Worm (Caenorhabditis elegans) whole organism, L3 larva: ENCODE measurements around the gene rpb-4.

Experiments used
- R02D3.7 ChIP-seq: fragments of 150-350 bp; optimal IDR thresholded peaks from 2 replicates; lab custom pipeline; 2014; ENCODE audit warnings: missing biosample characterization, missing genetic modification characterization
- ZK546.5 ChIP-seq: sonication (generic microtip); optimal IDR thresholded peaks from 2 replicates; lab custom pipeline; 2017; ENCODE audit warnings: missing biosample characterization, missing genetic modification characterization
- ama-1 ChIP-seq: fragments of 150-350 bp; optimal IDR thresholded peaks from 2 replicates; lab custom pipeline; 2018
- ceh-16 ChIP-seq: sonication (generic microtip); optimal IDR thresholded peaks from 2 replicates; lab custom pipeline; 2017; ENCODE audit warnings: missing biosample characterization, missing genetic modification characterization
- ceh-28 ChIP-seq: fragments of 150-350 bp; optimal IDR thresholded peaks from 2 replicates; lab custom pipeline; 2014; ENCODE audit warnings: missing biosample characterization, missing genetic modification reagents, missing genetic modification characterization
- ceh-9 ChIP-seq: sonication (generic microtip); optimal IDR thresholded peaks from 2 replicates; lab custom pipeline; 2018; ENCODE audit warnings: missing biosample characterization, missing genetic modification characterization
- egl-27 ChIP-seq: sonication (generic microtip); optimal IDR thresholded peaks from 4 replicates; lab custom pipeline; 2017; ENCODE audit warnings: missing biosample characterization, missing genetic modification reagents, missing genetic modification characterization
- egl-5 ChIP-seq: fragments of 150-350 bp; optimal IDR thresholded peaks from 2 replicates; lab custom pipeline; 2017; ENCODE audit warnings: missing biosample characterization, missing genetic modification reagents, missing genetic modification characterization, inconsistent platforms
- elt-1 ChIP-seq: fragments of 150-350 bp; optimal IDR thresholded peaks from 2 replicates; lab custom pipeline; 2014; ENCODE audit warnings: missing biosample characterization, missing genetic modification characterization
- elt-2 ChIP-seq: sonication (generic microtip); optimal IDR thresholded peaks from 2 replicates; lab custom pipeline; 2016; ENCODE audit warnings: missing genetic modification reagents, mild to moderate bottlenecking, missing genetic modification characterization, missing compliant biosample characterization
- eor-1 ChIP-seq, 2 experiments: fragments of 150-350 bp; optimal IDR thresholded peaks; 2 replicates each; lab custom pipeline; 2014 to 2018; ENCODE audit warnings: missing biosample characterization in 2 of 2, missing genetic modification characterization in 2 of 2
- fkh-10 ChIP-seq: sonication (generic microtip); optimal IDR thresholded peaks from 2 replicates; lab custom pipeline; 2017; ENCODE audit warnings: missing biosample characterization, missing genetic modification reagents, missing genetic modification characterization
- fos-1 ChIP-seq: fragments of 150-350 bp; optimal IDR thresholded peaks from 2 replicates; lab custom pipeline; 2014; ENCODE audit warnings: missing biosample characterization, missing genetic modification characterization
- hmg-11 ChIP-seq: sonication (generic microtip); optimal IDR thresholded peaks from 2 replicates; lab custom pipeline; 2016; ENCODE audit warnings: missing genetic modification characterization, missing compliant biosample characterization
- jun-1 ChIP-seq: fragments of 150-350 bp; optimal IDR thresholded peaks from 2 replicates; lab custom pipeline; 2014; ENCODE audit warnings: missing biosample characterization, missing genetic modification reagents, missing genetic modification characterization
- lin-15B ChIP-seq: fragments of 150-350 bp; optimal IDR thresholded peaks from 2 replicates; lab custom pipeline; 2014; ENCODE audit warnings: missing biosample characterization, missing genetic modification characterization
- lin-39 ChIP-seq: fragments of 150-350 bp; optimal IDR thresholded peaks from 2 replicates; lab custom pipeline; 2018; ENCODE audit warnings: missing biosample characterization, missing genetic modification reagents, missing genetic modification characterization
- mdl-1 ChIP-seq: fragments of 150-350 bp; optimal IDR thresholded peaks from 2 replicates; lab custom pipeline; 2014; ENCODE audit warnings: missing biosample characterization, missing genetic modification characterization
- nfya-1 ChIP-seq: sonication (generic microtip); optimal IDR thresholded peaks from 2 replicates; lab custom pipeline; 2017; ENCODE audit warnings: missing genetic modification characterization, mild to moderate bottlenecking, missing compliant biosample characterization, antibody characterized with exemption, moderate library complexity; ENCODE audit not compliant: insufficient read depth
- nhr-12 ChIP-seq: fragments of 150-350 bp; optimal IDR thresholded peaks from 2 replicates; lab custom pipeline; 2014; ENCODE audit warnings: missing biosample characterization, missing genetic modification characterization
- nhr-23 ChIP-seq: fragments of 150-350 bp; optimal IDR thresholded peaks from 2 replicates; lab custom pipeline; 2014; ENCODE audit warnings: missing biosample characterization, missing genetic modification reagents, missing genetic modification characterization
- nhr-237 ChIP-seq: fragments of 150-350 bp; optimal IDR thresholded peaks from 2 replicates; lab custom pipeline; 2014; ENCODE audit warnings: missing biosample characterization, missing genetic modification characterization
- nhr-25 ChIP-seq: sonication (generic microtip); optimal IDR thresholded peaks from 2 replicates; lab custom pipeline; 2017; ENCODE audit warnings: missing biosample characterization, missing genetic modification characterization
- nhr-28 ChIP-seq: fragments of 150-350 bp; optimal IDR thresholded peaks from 2 replicates; lab custom pipeline; 2014; ENCODE audit warnings: missing biosample characterization, missing genetic modification characterization
- nhr-43 ChIP-seq: sonication (generic microtip); optimal IDR thresholded peaks from 2 replicates; lab custom pipeline; 2016; ENCODE audit warnings: mild to moderate bottlenecking, missing genetic modification characterization, missing compliant biosample characterization; ENCODE audit not compliant: poor library complexity, severe bottlenecking
- nhr-67 ChIP-seq: fragments of 150-350 bp; optimal IDR thresholded peaks from 2 replicates; lab custom pipeline; 2014; ENCODE audit warnings: missing biosample characterization, missing genetic modification characterization
- nhr-76 ChIP-seq: fragments of 150-350 bp; sonication (generic microtip); optimal IDR thresholded peaks from 5 replicates; lab custom pipeline; 2014; ENCODE audit warnings: missing biosample characterization, missing genetic modification characterization
- nhr-77 ChIP-seq: fragments of 150-350 bp; optimal IDR thresholded peaks from 2 replicates; lab custom pipeline; 2014; ENCODE audit warnings: missing biosample characterization, missing genetic modification characterization
- pha-4 ChIP-seq: fragments of 150-350 bp; optimal IDR thresholded peaks from 2 replicates; lab custom pipeline; 2014; ENCODE audit warnings: missing biosample characterization, missing genetic modification reagents, missing genetic modification characterization
- pqm-1 ChIP-seq: fragments of 150-350 bp; optimal IDR thresholded peaks from 2 replicates; lab custom pipeline; 2017; ENCODE audit warnings: missing biosample characterization, missing genetic modification characterization, inconsistent platforms
- sea-2 ChIP-seq: fragments of 150-350 bp; sonication (generic microtip); optimal IDR thresholded peaks from 4 replicates; lab custom pipeline; 2014; ENCODE audit warnings: missing biosample characterization, missing genetic modification reagents, missing genetic modification characterization
- unc-39 ChIP-seq: sonication (generic microtip); optimal IDR thresholded peaks from 4 replicates; lab custom pipeline; 2017; ENCODE audit warnings: missing biosample characterization, missing genetic modification characterization
- unc-62 ChIP-seq: fragments of 150-350 bp; sonication (generic microtip); optimal IDR thresholded peaks from 4 replicates; lab custom pipeline; 2014; ENCODE audit warnings: missing biosample characterization, missing genetic modification reagents, missing genetic modification characterization
- zag-1 ChIP-seq: fragments of 150-350 bp; optimal IDR thresholded peaks from 2 replicates; lab custom pipeline; 2014; ENCODE audit warnings: missing biosample characterization, missing genetic modification characterization
- ztf-4 ChIP-seq: fragments of 150-350 bp; optimal IDR thresholded peaks from 2 replicates; lab custom pipeline; 2014; ENCODE audit warnings: missing biosample characterization, missing genetic modification characterization

The rpb-4 gene

ce11 chrII:7348063-7348462 is 26.2 kb upstream of the rpb-4 start:
- TF ChIP-seq ZK546.5 (tag; lab: Kevin White, UChicago) (no peak), ztf-4 (tag; lab: Kevin White, UChicago) (no peak), nhr-28 (tag; lab: Kevin White, UChicago) (no peak), nhr-12 (tag; lab: Kevin White, UChicago) (no peak), nhr-76 (tag; lab: Kevin White, UChicago) (no peak), egl-27 (tag; lab: Kevin White, UChicago) (no peak), ama-1 (lab: Kevin White, UChicago) (no peak), fkh-10 (GFP tag; lab: Kevin White, UChicago) (no peak), pqm-1 (tag; lab: Kevin White, UChicago) (no peak), jun-1 (tag; lab: Kevin White, UChicago) (no peak), R02D3.7 (tag; lab: Kevin White, UChicago) (no peak), nhr-77 (no peak), lin-15B (tag; lab: Kevin White, UChicago) (no peak), elt-1 (no peak), sea-2 (GFP tag; lab: Kevin White, UChicago) (no peak), nhr-67 (tag; lab: Kevin White, UChicago) (no peak), unc-39 (tag; lab: Kevin White, UChicago) (no peak), nhr-237 (no peak)
- TF ChIP-seq, all 47 proteins: peak for 0

DNA sequence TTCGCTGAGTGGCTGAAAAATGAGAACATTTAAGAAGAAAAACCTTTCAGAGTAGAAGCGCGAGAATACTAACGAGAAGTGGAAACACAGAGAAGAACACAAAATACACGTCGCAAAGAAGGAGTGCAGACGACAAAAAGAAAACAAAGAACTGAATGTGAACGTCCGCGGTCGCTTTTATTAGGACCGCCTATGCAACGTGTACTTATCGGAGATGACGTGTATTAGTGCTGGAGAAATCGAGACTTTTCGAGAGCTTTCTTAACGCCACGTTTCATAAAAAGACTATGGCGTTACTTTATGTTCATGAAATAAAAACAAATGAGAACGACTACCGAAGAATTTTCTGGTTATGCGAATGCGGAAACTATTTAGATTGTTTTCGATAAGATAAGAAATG is 21.8 kb upstream of the rpb-4 start, which contains the start of gene hsp-4:
hsp-4 (minus strand) TSS at position 139 of the 400 bp plus-strand sequence.
- peak; percentile 46 for TF ChIP-seq nfya-1 (tag; lab: Kevin White, UChicago)
- no peak for TF ChIP-seq eor-1 (tag; optimal IDR thresholded peaks at IDR 0.05; lab: Kevin White, UChicago)
- TF ChIP-seq ceh-28 (tag; lab: Kevin White, UChicago) = peak; percentile 2
- TF ChIP-seq nhr-23 = peak; percentile 63
- peak; percentile 43 for TF ChIP-seq elt-2 (tag; lab: Kevin White, UChicago)
- TF ChIP-seq ZK546.5 (tag; lab: Kevin White, UChicago) = no peak
- no peak for TF ChIP-seq egl-5 (tag; lab: Kevin White, UChicago)
- TF ChIP-seq ceh-9 = no peak
- TF ChIP-seq nhr-25 (tag; lab: Kevin White, UChicago) = peak; percentile 67
- TF ChIP-seq lin-39 = no peak

ce11 chrII:7353027-7353426 is 21.3 kb upstream of the rpb-4 start:
- no peak for TF ChIP-seq ztf-4 (tag; lab: Kevin White, UChicago)
- TF ChIP-seq elt-2 (tag; lab: Kevin White, UChicago) = no peak
- TF ChIP-seq nhr-43 (tag; lab: Kevin White, UChicago) = no peak
- TF ChIP-seq pha-4 (tag; lab: Kevin White, UChicago) = no peak
- no peak for TF ChIP-seq nhr-76 (tag; lab: Kevin White, UChicago)
- no peak for TF ChIP-seq jun-1 (tag; lab: Kevin White, UChicago)
- TF ChIP-seq hmg-11 = no peak
- TF ChIP-seq zag-1 (tag; lab: Kevin White, UChicago) = no peak
- TF ChIP-seq unc-39 (tag; lab: Kevin White, UChicago) = no peak
- no peak for TF ChIP-seq fos-1 (tag; lab: Kevin White, UChicago)

DNA sequence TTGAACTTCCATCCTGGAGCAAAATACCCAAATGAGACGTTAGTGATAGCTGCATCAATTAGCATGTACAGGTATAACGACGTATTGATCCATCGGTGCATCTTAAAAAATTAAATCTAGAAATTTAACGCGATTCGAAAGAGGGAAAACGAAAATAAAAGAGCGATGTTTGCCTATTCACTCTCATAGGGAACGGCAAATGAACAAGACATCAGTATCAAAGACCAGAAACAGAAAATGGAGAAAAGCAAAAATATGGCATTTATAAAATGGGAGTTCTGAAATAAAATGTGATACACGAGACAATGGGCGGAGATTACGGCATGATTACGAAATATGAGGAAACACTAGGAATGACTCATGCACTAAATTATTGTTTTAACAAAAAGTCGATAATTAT is 18.0 kb upstream of the rpb-4 start, which contains the start of gene haf-2:
haf-2 (minus strand) TSS at position 101 of the 400 bp plus-strand sequence.
- TF ChIP-seq hmg-11 = no peak
- TF ChIP-seq nfya-1 (tag; lab: Kevin White, UChicago) = no peak
- no peak for TF ChIP-seq mdl-1 (tag; lab: Kevin White, UChicago)
- TF ChIP-seq pha-4 (tag; lab: Kevin White, UChicago) = no peak
- peak; percentile 11 for TF ChIP-seq elt-2 (tag; lab: Kevin White, UChicago)

- TF ChIP-seq ceh-28 (tag; lab: Kevin White, UChicago) (no peak), nhr-23 (peak; percentile 20), unc-62 (GFP tag; lab: Kevin White, UChicago) (no peak), R02D3.7 (tag; lab: Kevin White, UChicago) (peak; percentile 85), lin-15B (tag; lab: Kevin White, UChicago) (peak; percentile 30), pha-4 (tag; lab: Kevin White, UChicago) (peak; percentile 48), nfya-1 (tag; lab: Kevin White, UChicago) (peak; percentile 38), hmg-11 (peak; percentile 6), ceh-16 (tag; lab: Kevin White, UChicago) (no peak), eor-1 (tag; optimal IDR thresholded peaks at IDR 0.05; lab: Kevin White, UChicago) (no peak)
These were observed 17.5 kb upstream of the rpb-4 start for ce11 chrII:7356773-7357172.
